Fruit fly (Drosophila melanogaster) whole organism, larva: ENCODE data around the gene cbt.
"Not testable (repeated sequence)": the region's sequence is repeated elsewhere in the genome, so short reads cannot be mapped to it uniquely, and the experiment has no call there.

ENCODE experiments used
- noc ChIP-seq: fragments of 200-800 bp; sonication (Bioruptor generic); optimal IDR thresholded peaks from 3 replicates; lab custom pipeline; 2019; ENCODE audit warnings: missing biosample characterization, mild to moderate bottlenecking, missing genetic modification characterization, moderate library complexity

cbt gene

DNA sequence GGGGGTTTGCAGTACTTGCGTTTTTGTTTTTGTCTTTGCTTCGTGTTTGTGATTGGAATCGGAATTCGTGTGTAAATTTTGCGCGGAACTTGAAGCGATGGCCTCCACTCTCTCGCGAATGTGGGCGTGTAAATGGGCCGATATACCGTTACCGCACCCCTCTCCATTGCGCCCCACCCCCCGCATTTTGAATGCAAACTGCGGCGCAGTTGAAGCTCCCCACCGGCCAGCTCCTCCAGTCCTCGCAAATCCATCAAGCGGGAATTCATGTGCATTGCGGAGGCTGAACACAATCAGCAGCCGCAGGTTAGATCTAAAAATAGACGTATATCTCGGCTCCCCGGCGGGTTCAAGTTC lies 1.9 kb upstream of the cbt start:
- TF ChIP-seq noc (tag; lab: Kevin White, UChicago) = no peak

DNA sequence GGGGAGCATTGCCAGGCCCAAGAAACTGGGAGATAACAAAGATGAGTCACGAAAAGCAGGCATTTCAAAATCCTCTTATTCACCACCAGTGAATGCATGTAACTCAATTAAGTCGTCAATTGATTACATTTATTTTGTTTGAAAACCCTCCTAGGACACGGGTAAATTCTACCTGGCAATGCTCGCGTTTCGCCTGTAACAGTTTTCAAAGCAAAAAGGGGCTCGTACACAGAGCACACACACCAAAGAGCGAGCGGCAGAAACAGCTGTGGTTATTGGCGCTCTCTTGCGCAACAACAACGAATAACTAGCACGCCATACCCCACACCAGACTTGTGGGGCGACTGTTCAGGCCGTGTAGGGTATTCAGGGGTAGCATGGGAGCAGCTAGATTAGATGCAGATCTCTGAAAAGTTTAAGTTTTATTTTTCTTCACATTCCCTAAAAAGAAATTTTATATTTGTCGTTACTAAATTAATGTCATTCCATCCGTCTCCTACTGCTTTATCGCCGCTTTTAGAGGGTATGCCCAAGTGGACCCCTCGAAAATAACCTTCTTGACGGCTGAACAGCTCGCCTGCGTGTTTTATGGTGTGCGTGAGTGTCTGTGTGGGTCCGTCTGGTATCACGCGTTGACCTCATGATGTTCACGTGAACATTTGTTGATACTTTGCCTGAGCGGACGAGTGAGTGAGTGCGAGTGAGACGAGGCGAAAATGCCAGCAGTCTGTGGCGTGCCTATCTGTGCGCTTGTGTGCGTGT lies 1.3 kb upstream of the cbt start:
- TF ChIP-seq noc (tag; lab: Kevin White, UChicago) = peak; percentile 100

DNA sequence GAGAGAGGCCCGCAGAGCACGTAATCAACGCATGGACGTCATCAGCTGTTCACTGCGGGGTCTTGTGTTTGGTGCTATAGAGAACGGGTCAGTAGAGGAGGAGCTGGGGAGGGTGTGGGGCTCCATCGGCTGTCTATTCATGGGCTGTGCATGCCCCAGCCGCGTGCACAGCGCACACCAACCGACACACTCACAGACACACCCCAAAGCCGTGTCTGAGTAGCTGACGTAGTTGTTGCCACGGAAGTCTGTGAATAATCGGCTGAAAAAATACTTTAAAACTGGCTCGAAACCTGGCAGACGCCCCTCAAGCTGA lies 666 bp upstream of the cbt start:
- TF ChIP-seq noc (tag; lab: Kevin White, UChicago) = no peak

DNA sequence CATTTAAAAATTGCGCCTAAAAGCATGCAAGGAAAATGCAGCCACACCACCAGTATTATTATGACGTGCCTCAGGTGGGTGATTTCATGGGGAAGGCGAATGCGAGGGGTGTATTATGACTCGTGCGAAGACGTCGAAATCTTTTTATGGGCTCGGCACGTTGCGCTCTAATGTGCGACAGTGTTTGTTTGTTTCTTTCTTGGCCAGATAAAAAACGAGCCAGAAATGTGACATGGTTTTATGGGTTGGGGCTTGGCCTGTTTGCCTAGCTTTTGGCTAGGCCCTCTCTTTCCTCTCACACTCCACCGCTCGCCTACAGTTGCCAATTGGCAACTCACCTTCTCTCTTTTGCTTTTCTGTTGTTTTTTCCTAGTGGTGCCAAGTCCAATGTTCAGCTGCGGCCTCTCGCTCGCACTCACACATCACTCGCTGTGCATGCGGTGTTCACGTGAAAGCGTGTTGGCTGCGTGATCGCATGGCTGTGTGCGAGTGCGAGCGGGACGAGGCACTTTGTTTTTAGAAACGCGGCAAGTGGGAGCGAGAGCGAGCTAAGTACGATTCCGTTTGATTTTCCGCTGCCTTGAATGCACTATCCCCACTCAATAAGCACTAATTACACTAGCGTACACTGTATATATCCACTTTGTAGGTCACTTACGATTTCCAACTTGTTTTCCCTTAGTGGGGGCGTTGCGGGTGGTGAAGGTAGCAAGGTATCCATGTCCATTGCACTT lies 572 bp downstream of the cbt start:
- peak; percentile 74 for TF ChIP-seq noc (tag; lab: Kevin White, UChicago)

dm6 chr2L:478173-478572 lies 1.3 kb downstream of the cbt start:
- no peak for TF ChIP-seq noc (tag; lab: Kevin White, UChicago)

DNA sequence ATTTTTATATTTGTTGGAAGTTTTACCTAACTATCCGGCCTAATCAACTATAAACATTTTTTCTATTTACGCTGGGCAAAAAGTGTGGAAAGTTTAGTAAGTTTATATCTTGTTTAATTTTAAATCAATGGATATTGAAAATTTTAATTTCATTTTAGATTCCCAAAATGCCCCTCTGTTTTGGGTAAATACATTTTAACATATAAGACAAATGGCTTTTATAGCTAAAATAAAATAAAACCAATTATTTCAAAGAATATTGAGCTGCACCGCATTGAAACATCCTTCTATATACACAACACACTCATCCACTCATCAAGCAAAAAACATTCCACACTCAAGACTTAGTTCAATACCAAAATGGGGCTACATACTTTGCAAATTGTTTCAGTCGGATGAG lies 3.6 kb downstream of the cbt start, which contains the start of gene ush:
Gene ush, plus strand, starts transcription at position 301 of the 400 bp plus-strand sequence.
- no peak for TF ChIP-seq noc (tag; lab: Kevin White, UChicago)

DNA sequence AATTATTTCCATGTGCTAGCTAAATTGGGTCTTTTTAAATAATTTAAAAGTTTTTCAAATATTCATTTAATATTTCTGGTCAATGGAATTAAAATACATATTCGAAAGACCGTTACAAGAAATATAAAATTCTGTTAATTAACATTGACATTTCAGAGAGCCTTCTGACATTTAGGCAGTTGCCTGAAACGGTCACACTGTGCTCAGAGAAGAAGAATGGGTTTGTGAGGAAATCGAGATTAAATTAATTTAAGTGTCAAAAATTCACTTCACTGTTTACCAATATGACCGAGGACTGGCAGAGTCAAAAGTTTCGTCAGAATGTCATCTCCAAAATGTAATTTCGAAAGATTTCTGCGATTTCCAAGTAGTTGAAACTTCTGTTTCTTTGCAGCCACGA lies 6.7 kb downstream of the cbt start, which contains the start of gene MED15:
Gene MED15, plus strand, starts transcription at position 185 of the 400 bp plus-strand sequence.
- no peak for TF ChIP-seq noc (tag; lab: Kevin White, UChicago)

DNA sequence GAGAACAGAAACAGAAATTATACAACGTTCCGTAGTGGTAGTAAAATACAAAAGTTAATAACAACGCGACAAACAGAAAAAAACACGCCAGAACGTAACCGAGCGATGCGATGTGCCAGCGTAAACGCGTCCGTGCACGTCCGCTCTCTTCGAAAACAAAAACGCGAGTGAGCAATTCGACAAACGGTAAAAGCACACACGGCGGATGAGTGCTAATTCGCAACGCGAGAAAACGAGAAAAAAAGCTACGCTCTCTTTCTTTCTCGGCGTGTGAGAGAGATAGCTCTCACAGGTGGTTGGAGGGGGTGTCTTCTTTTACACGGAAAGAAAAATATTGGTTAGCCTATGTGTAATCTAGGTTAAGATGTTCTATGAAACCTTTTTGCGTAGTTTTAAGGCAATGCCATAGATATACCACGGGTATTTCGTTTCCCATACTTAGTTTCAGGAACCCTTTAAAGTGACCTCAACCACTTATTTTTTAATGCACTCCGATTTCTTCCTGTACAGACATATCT lies 7.4 kb downstream of the cbt start, which contains the start of gene CG4297:
Gene CG4297, minus strand, starts transcription at position 128 of the 518 bp plus-strand sequence.
- peak; percentile 70 for TF ChIP-seq noc (tag; lab: Kevin White, UChicago)

dm6 chr2L:471021-471479 lies 8.4 kb downstream of the cbt start:
- peak; percentile 72 for TF ChIP-seq noc (tag; lab: Kevin White, UChicago)

- TF ChIP-seq noc (tag; lab: Kevin White, UChicago) = peak; percentile 89
These were observed 9.1 kb downstream of the cbt start for dm6 chr2L:470336-470934.

dm6 chr2L:469912-470311 lies 9.6 kb downstream of the cbt start:
- TF ChIP-seq noc (tag; lab: Kevin White, UChicago) = no peak

DNA sequence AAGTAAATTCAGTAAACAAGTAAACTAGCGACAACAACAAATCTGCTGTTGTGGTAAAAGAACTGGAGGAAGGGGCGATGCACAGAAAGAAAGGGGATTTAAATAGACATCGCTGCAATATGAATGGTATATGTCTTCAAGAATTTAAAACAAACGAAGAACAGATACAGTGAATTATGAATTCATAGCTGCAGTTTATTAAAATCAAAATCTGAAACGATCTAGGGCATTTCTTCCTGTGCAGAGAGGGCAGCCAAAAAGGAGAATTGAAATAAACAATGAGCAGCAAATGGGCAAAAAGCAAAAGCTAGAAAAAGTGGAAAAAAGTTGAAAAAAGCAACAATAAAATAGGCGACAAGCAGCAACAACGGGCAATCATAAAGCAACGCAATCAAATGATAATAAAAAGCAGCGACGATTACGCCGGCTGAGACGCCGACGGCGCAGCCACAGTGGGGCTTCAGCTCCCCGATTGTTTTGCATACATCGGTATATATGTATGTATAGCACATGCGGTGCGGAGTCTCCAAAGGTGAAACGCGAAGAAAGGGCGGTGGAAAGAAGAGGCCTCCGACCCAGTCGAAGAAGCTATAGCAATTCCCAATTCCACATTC lies 10.6 kb downstream of the cbt start:
- peak; percentile 82 for TF ChIP-seq noc (tag; lab: Kevin White, UChicago)

DNA sequence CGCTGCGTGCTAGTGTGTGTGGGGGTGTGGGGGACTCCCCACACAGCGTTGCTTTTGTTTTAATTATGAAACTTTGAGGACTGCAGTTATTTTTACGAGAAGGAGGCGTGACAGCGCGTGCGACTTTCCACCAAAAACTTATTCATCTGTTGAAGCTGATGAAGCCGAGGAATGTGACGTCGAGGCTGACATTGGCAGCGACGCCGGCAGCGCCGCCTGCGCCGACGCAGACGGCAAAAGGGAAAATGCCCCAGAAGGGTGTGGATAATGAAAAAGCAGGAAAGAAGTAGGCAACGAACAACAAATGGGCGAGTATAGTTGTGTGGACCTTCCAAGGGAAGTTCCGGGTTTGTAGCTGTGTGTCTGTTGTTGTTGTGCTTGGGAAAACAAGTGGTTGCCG lies 11.8 kb downstream of the cbt start:
- no peak for TF ChIP-seq noc (tag; lab: Kevin White, UChicago)

dm6 chr2L:455738-456137 lies 23.8 kb downstream of the cbt start:
- no peak for TF ChIP-seq noc (tag; lab: Kevin White, UChicago)

DNA sequence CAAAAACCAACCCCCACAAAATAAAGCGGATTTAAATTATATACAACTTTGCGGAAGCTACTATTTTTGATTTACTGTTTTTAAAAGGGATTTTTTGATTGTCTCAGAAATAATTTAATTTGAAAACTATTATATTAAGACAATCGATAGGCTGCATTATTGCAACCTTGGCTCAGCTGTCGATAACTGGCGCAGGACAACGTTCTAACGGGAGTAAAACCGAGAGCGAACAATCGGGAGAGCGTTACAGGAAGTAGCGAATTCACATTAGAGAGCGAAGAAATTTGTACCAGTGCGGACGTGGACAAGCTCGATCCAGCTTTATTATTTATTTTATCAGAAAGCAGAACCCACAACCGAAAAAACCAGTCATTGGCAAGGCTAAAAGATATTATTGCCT lies 24.2 kb downstream of the cbt start, which contains the start of gene CG4133:
Gene CG4133, plus strand, starts transcription at position 258 of the 400 bp plus-strand sequence.
- not testable (repeated sequence) for TF ChIP-seq noc (tag; lab: Kevin White, UChicago)
